Worm (Caenorhabditis elegans) whole organism, L4 larva: ENCODE results near the gene F46H5.3.

ENCODE experiments used
- D1046.2 ChIP-seq: fragments of 200-800 bp; sonication (Bioruptor generic); IDR thresholded peaks from 2 replicates; pipeline ENCODE4 v1.3.6; 2022; ENCODE audit warnings: missing genetic modification characterization, missing compliant biosample characterization
- F10B5.3 ChIP-seq: sonication (generic microtip); optimal IDR thresholded peaks from 2 replicates; lab custom pipeline; 2016; ENCODE audit warnings: mild to moderate bottlenecking, missing genetic modification characterization, missing compliant biosample characterization
- T20F7.1 ChIP-seq: fragments of 200-800 bp; sonication (Bioruptor generic); optimal IDR thresholded peaks from 2 replicates; lab custom pipeline; 2018; ENCODE audit warnings: mild to moderate bottlenecking, missing genetic modification characterization, missing compliant biosample characterization
- Y48G9A.11 ChIP-seq: fragments of 200-800 bp; sonication (Bioruptor generic); IDR thresholded peaks from 2 replicates; pipeline ENCODE4 v1.3.6; 2022; ENCODE audit warnings: missing genetic modification reagents, missing genetic modification characterization, missing compliant biosample characterization
- Y5F2A.4 ChIP-seq: fragments of 200-800 bp; sonication (Bioruptor generic); optimal IDR thresholded peaks from 2 replicates; lab custom pipeline; 2018; ENCODE audit warnings: mild to moderate bottlenecking, missing genetic modification characterization, missing compliant biosample characterization
- ZK337.2 ChIP-seq: fragments of 200-800 bp; sonication (Bioruptor generic); IDR thresholded peaks from 2 replicates; pipeline ENCODE4 v1.3.6; 2022; ENCODE audit warnings: missing genetic modification reagents, missing genetic modification characterization, missing compliant biosample characterization
- ZK546.5 ChIP-seq, 2 experiments: sonication (generic microtip); optimal IDR thresholded peaks; 2 replicates each; lab custom pipeline; 2017; ENCODE audit warnings: missing biosample characterization in 2 of 2, missing genetic modification characterization in 2 of 2
- aha-1 ChIP-seq: fragments of 150-350 bp; peaks from one replicate; lab custom pipeline; 2014; ENCODE audit warnings: missing biosample characterization, missing genetic modification characterization
- ama-1 ChIP-seq: fragments of 150-350 bp; optimal IDR thresholded peaks from 2 replicates; lab custom pipeline; 2014; ENCODE audit warnings: inconsistent platforms, mixed read lengths
- attf-4 ChIP-seq: sonication (generic microtip); optimal IDR thresholded peaks from 3 replicates; lab custom pipeline; 2017; ENCODE audit warnings: missing biosample characterization, missing genetic modification characterization
- ceh-20 ChIP-seq: fragments of 200-800 bp; sonication (Bioruptor generic); IDR thresholded peaks from 2 replicates; pipeline ENCODE4 v1.3.6; 2022; ENCODE audit warnings: missing genetic modification reagents, missing genetic modification characterization, missing compliant biosample characterization
- ceh-44 ChIP-seq: fragments of 200-800 bp; sonication (Bioruptor generic); IDR thresholded peaks from 2 replicates; pipeline ENCODE4 v1.3.6; 2022; ENCODE audit warnings: missing genetic modification reagents, missing genetic modification characterization, missing compliant biosample characterization
- ceh-82 ChIP-seq: sonication (generic microtip); optimal IDR thresholded peaks from 2 replicates; lab custom pipeline; 2017; ENCODE audit warnings: missing biosample characterization, missing genetic modification characterization
- ces-1 ChIP-seq: fragments of 150-350 bp; sonication (generic microtip); optimal IDR thresholded peaks from 4 replicates; lab custom pipeline; 2014; ENCODE audit warnings: missing biosample characterization, missing genetic modification reagents, missing genetic modification characterization
- ctbp-1 ChIP-seq: fragments of 200-800 bp; sonication (Bioruptor generic); IDR thresholded peaks from 2 replicates; pipeline ENCODE4 v1.3.6; 2022; ENCODE audit warnings: missing genetic modification reagents, missing genetic modification characterization, missing compliant biosample characterization
- daf-16 ChIP-seq, 3 experiments: sonication (generic microtip); optimal IDR thresholded peaks; 2 replicates each; lab custom pipeline; 2016 to 2017; ENCODE audit warnings: missing genetic modification characterization in 3 of 3, missing genetic modification reagents in 3 of 3, mild to moderate bottlenecking in 2 of 3, missing compliant biosample characterization in 2 of 3, missing biosample characterization in 1 of 3, moderate library complexity in 1 of 3
- dmd-8 ChIP-seq: fragments of 200-800 bp; sonication (Bioruptor generic); IDR thresholded peaks from 2 replicates; pipeline ENCODE4 v1.3.6; 2022; ENCODE audit warnings: missing genetic modification characterization, missing compliant biosample characterization
- egl-27 ChIP-seq: sonication (generic microtip); optimal IDR thresholded peaks from 3 replicates; lab custom pipeline; 2017; ENCODE audit warnings: missing biosample characterization, missing genetic modification reagents, missing genetic modification characterization
- egl-43 ChIP-seq: fragments of 200-800 bp; sonication (Bioruptor generic); IDR thresholded peaks from 2 replicates; pipeline ENCODE4 v1.3.6; 2022; ENCODE audit warnings: missing genetic modification reagents, missing genetic modification characterization, missing compliant biosample characterization
- fos-1 ChIP-seq: fragments of 150-350 bp; optimal IDR thresholded peaks from 2 replicates; lab custom pipeline; 2014; ENCODE audit warnings: missing biosample characterization, missing genetic modification characterization
- hif-1 ChIP-seq, 2 experiments: sonication (generic microtip); optimal IDR thresholded peaks; 2 replicates each; lab custom pipeline; 2016 to 2017; ENCODE audit warnings: missing compliant biosample characterization in 2 of 2, missing genetic modification characterization in 2 of 2, missing genetic modification reagents in 2 of 2, missing genotype in 2 of 2, mild to moderate bottlenecking in 1 of 2
- lim-7 ChIP-seq: fragments of 200-800 bp; sonication (Bioruptor generic); IDR thresholded peaks from 2 replicates; pipeline ENCODE4 v1.3.6; 2022; ENCODE audit warnings: missing genetic modification characterization, missing compliant biosample characterization
- lin-1 ChIP-seq: fragments of 200-800 bp; sonication (Bioruptor generic); IDR thresholded peaks from 2 replicates; pipeline ENCODE4 v1.3.6; 2022; ENCODE audit warnings: missing genetic modification reagents, missing genetic modification characterization, missing compliant biosample characterization
- lin-29 ChIP-seq: fragments of 200-800 bp; sonication (Bioruptor generic); IDR thresholded peaks from 2 replicates; pipeline ENCODE4 v1.3.6; 2022; ENCODE audit warnings: missing genetic modification reagents, missing genetic modification characterization, missing compliant biosample characterization
- lsy-2 ChIP-seq, 2 experiments: fragments of 150-350 bp in 1 of 2; sonication (generic microtip) in 1 of 2; optimal IDR thresholded peaks; 2 replicates each; lab custom pipeline; 2014 to 2017; ENCODE audit warnings: missing biosample characterization in 2 of 2, missing genetic modification characterization in 2 of 2
- mdt-29 ChIP-seq: fragments of 200-800 bp; sonication (Bioruptor generic); IDR thresholded peaks from 2 replicates; pipeline ENCODE4 v1.3.6; 2022; ENCODE audit warnings: missing genetic modification reagents, missing genetic modification characterization, missing compliant biosample characterization
- mxl-2 ChIP-seq: fragments of 200-800 bp; sonication (Bioruptor generic); conservative IDR thresholded peaks from 2 replicates; pipeline ENCODE4 v1.3.6; 2022; ENCODE audit warnings: missing genetic modification reagents, missing genetic modification characterization, missing compliant biosample characterization
- mxl-3 ChIP-seq: fragments of 200-800 bp; sonication (Bioruptor generic); optimal IDR thresholded peaks from 2 replicates; lab custom pipeline; 2018; ENCODE audit warnings: mild to moderate bottlenecking, missing genetic modification characterization, missing compliant biosample characterization
- nhr-102 ChIP-seq: sonication (generic microtip); optimal IDR thresholded peaks from 2 replicates; lab custom pipeline; 2016; ENCODE audit warnings: mild to moderate bottlenecking, missing genetic modification characterization, moderate library complexity, missing compliant biosample characterization
- nhr-237 ChIP-seq: sonication (generic microtip); optimal IDR thresholded peaks from 2 replicates; lab custom pipeline; 2017; ENCODE audit warnings: missing biosample characterization, missing genetic modification characterization
- nhr-25 ChIP-seq: sonication (generic microtip); optimal IDR thresholded peaks from 2 replicates; lab custom pipeline; 2017; ENCODE audit warnings: missing genetic modification characterization, mild to moderate bottlenecking, missing compliant biosample characterization, antibody characterized with exemption, moderate library complexity, borderline replicate concordance; ENCODE audit not compliant: insufficient read depth
- nhr-28 ChIP-seq: fragments of 150-350 bp; optimal IDR thresholded peaks from 2 replicates; lab custom pipeline; 2014; ENCODE audit warnings: missing biosample characterization, missing genetic modification characterization
- nhr-41 ChIP-seq: fragments of 200-800 bp; sonication (Bioruptor generic); IDR thresholded peaks from 2 replicates; pipeline ENCODE4 v1.3.6; 2022; ENCODE audit warnings: missing genetic modification reagents, missing genetic modification characterization, missing compliant biosample characterization
- nhr-42 ChIP-seq: fragments of 200-800 bp; sonication (Bioruptor generic); IDR thresholded peaks from 2 replicates; pipeline ENCODE4 v1.3.6; 2022; ENCODE audit warnings: missing genetic modification characterization, missing compliant biosample characterization
- nhr-48 ChIP-seq: sonication (generic microtip); optimal IDR thresholded peaks from 2 replicates; lab custom pipeline; 2016; ENCODE audit warnings: mild to moderate bottlenecking, missing genetic modification characterization, missing compliant biosample characterization
- nhr-76 ChIP-seq: fragments of 150-350 bp; optimal IDR thresholded peaks from 2 replicates; lab custom pipeline; 2014; ENCODE audit warnings: missing biosample characterization, missing genetic modification characterization
- php-3 ChIP-seq: fragments of 200-800 bp; sonication (Bioruptor generic); IDR thresholded peaks from 2 replicates; pipeline ENCODE4 v1.3.6; 2022; ENCODE audit warnings: missing genetic modification reagents, missing genetic modification characterization, missing compliant biosample characterization
- pqm-1 ChIP-seq: sonication (generic microtip); optimal IDR thresholded peaks from 2 replicates; lab custom pipeline; 2017; ENCODE audit warnings: missing biosample characterization, missing genetic modification characterization
- saeg-2 ChIP-seq: fragments of 200-800 bp; sonication (Bioruptor generic); IDR thresholded peaks from 2 replicates; pipeline ENCODE4 v1.3.6; 2022; ENCODE audit warnings: missing genetic modification reagents, missing genetic modification characterization, missing compliant biosample characterization
- sdz-12 ChIP-seq: fragments of 200-800 bp; sonication (Bioruptor generic); optimal IDR thresholded peaks from 2 replicates; lab custom pipeline; 2018; ENCODE audit warnings: mild to moderate bottlenecking, missing genetic modification characterization, missing compliant biosample characterization
- set-16 ChIP-seq: fragments of 200-800 bp; sonication (Bioruptor generic); IDR thresholded peaks from 2 replicates; pipeline ENCODE4 v1.3.6; 2022; ENCODE audit warnings: missing genetic modification reagents, missing genetic modification characterization, missing compliant biosample characterization
- skn-1 ChIP-seq: fragments of 150-350 bp; optimal IDR thresholded peaks from 2 replicates; lab custom pipeline; 2014; ENCODE audit warnings: missing biosample characterization, missing genetic modification characterization
- spr-3 ChIP-seq: fragments of 200-800 bp; sonication (Bioruptor generic); optimal IDR thresholded peaks from 2 replicates; lab custom pipeline; 2018; ENCODE audit warnings: mild to moderate bottlenecking, missing genetic modification characterization, missing compliant biosample characterization
- tra-1 ChIP-seq: fragments of 200-800 bp; sonication (Bioruptor generic); IDR thresholded peaks from 2 replicates; pipeline ENCODE4 v1.3.6; 2022; ENCODE audit warnings: missing genetic modification reagents, missing genetic modification characterization, missing compliant biosample characterization
- unc-130 ChIP-seq: sonication (generic microtip); optimal IDR thresholded peaks from 2 replicates; lab custom pipeline; 2016; ENCODE audit warnings: missing genetic modification reagents, missing genetic modification characterization, missing compliant biosample characterization
- vab-7 ChIP-seq: fragments of 200-800 bp; sonication (Bioruptor generic); IDR thresholded peaks from 2 replicates; pipeline ENCODE4 v1.3.6; 2022; ENCODE audit warnings: missing genetic modification reagents, missing genetic modification characterization, missing compliant biosample characterization
- zag-1 ChIP-seq: fragments of 150-350 bp; optimal IDR thresholded peaks from 2 replicates; lab custom pipeline; 2014; ENCODE audit warnings: missing biosample characterization, missing genetic modification characterization
- zip-2 ChIP-seq: fragments of 150-350 bp; optimal IDR thresholded peaks from 2 replicates; lab custom pipeline; 2014; ENCODE audit warnings: missing biosample characterization, missing genetic modification characterization
- ztf-11 ChIP-seq: fragments of 150-350 bp; optimal IDR thresholded peaks from 2 replicates; lab custom pipeline; 2014; ENCODE audit warnings: missing biosample characterization, missing genetic modification characterization

The F46H5.3 gene

ce11 chrX:7244756-7245155, 6.3 kb upstream of the F46H5.3 start (continued):
- TF ChIP-seq lin-1 (peak; percentile 85), dmd-8 (GFP tag; lab: Robert Waterston, UW) (no peak), ceh-44 (GFP tag; lab: Robert Waterston, UW) (no peak), nhr-102 (tag; lab: Kevin White, UChicago) (peak; percentile 74), ces-1 (GFP tag; lab: Kevin White, UChicago) (no peak), nhr-28 (peak; percentile 86), tra-1 (GFP tag; lab: Robert Waterston, UW) (peak; percentile 86), T20F7.1 (GFP tag; lab: Kevin White, UChicago) (peak; percentile 48), php-3 (GFP tag; lab: Robert Waterston, UW) (peak; percentile 87), ceh-20 (GFP tag; lab: Robert Waterston, UW) (peak; percentile 50; the same call in 1 of the 2 replicates), mxl-2 (GFP tag; lab: Robert Waterston, UW) (0 out of 2 replicates have a peak, but pooled peaks have one; percentile 26), ceh-82 (tag; lab: Kevin White, UChicago) (no peak), saeg-2 (GFP tag; lab: Robert Waterston, UW) (0 out of 2 replicates have a peak, but pooled peaks have one; percentile 8), mdt-29 (GFP tag; lab: Robert Waterston, UW) (peak; percentile 74)

DNA sequence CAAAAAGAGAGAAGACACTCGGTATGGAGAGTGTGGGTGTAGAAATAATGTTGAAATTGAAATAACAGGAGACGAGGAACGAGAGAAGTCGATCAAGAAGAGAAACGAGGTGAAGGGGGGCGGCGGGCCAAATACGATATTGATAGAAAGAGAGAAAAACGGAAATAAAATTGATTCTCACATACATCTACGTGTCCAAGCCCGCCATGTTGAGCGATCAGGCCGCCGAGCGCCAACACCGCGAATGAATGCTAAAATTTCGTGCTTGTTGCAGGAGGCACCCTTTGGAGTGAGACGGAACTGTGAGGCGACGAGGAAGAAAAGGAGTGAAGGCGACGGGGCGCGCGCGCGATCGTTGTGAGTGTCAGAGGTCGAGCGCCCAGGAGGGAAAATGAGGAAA, 4.4 kb upstream of the F46H5.3 start, which contains the start of gene F46H5.7:
Gene F46H5.7, minus strand, starts transcription at position 106 of the 400 bp plus-strand sequence.
- TF ChIP-seq Y5F2A.4 (GFP tag; lab: Kevin White, UChicago) (no peak), fos-1 (tag; lab: Kevin White, UChicago) (no peak), unc-130 (GFP tag; lab: Kevin White, UChicago) (no peak), lim-7 (GFP tag; lab: Robert Waterston, UW) (0 out of 2 replicates have a peak, but pooled peaks have one; percentile 25), nhr-25 (tag; lab: Kevin White, UChicago) (peak; percentile 31), mxl-3 (GFP tag; lab: Kevin White, UChicago) (no peak), aha-1 (tag; lab: Kevin White, UChicago) (no peak), nhr-102 (tag; lab: Kevin White, UChicago) (no peak), D1046.2 (GFP tag; lab: Robert Waterston, UW) (no peak), ctbp-1 (GFP tag; lab: Robert Waterston, UW) (no peak), sdz-12 (GFP tag; lab: Kevin White, UChicago) (no peak), php-3 (GFP tag; lab: Robert Waterston, UW) (no peak), vab-7 (GFP tag; lab: Robert Waterston, UW) (no peak), ceh-82 (tag; lab: Kevin White, UChicago) (no peak), egl-27 (tag; lab: Kevin White, UChicago) (no peak), ama-1 (peak; percentile 10), set-16 (peak; percentile 77), nhr-76 (tag; lab: Kevin White, UChicago) (no peak), ZK546.5 (tag; optimal IDR thresholded peaks at IDR 0.05; lab: Kevin White, UChicago) (no peak), F10B5.3 (tag; lab: Kevin White, UChicago) (no peak), nhr-237 (tag; lab: Kevin White, UChicago) (no peak), nhr-48 (tag; lab: Kevin White, UChicago) (peak; percentile 12), egl-43 (GFP tag; lab: Robert Waterston, UW) (no peak), pqm-1 (peak; percentile 50), mdt-29 (GFP tag; lab: Robert Waterston, UW) (peak; percentile 33; the same call in 1 of the 2 replicates), lsy-2 (tag; optimal IDR thresholded peaks at IDR 0.05; lab: Kevin White, UChicago) (no peak), zag-1 (tag; lab: Kevin White, UChicago) (no peak), ztf-11 (no peak), hif-1 (tag; optimal IDR thresholded peaks at IDR 0.05; lab: Kevin White, UChicago) (no peak), lin-29 (GFP tag; lab: Robert Waterston, UW) (no peak), ZK337.2 (GFP tag; lab: Robert Waterston, UW) (no peak), attf-4 (tag; lab: Kevin White, UChicago) (no peak), ces-1 (GFP tag; lab: Kevin White, UChicago) (no peak), nhr-42 (GFP tag; lab: Robert Waterston, UW) (no peak), Y48G9A.11 (no peak), daf-16 (GFP tag; optimal IDR thresholded peaks at IDR 0.05; lab: Kevin White, UChicago) (no peak), daf-16 (tag; optimal IDR thresholded peaks at IDR 0.05; lab: Kevin White, UChicago) (peak; percentile 36), spr-3 (GFP tag; lab: Kevin White, UChicago) (no peak), saeg-2 (GFP tag; lab: Robert Waterston, UW) (no peak), zip-2 (tag; lab: Kevin White, UChicago) (no peak), nhr-41 (GFP tag; lab: Robert Waterston, UW) (no peak; the same call in 1 of the 2 replicates), skn-1 (tag; lab: Kevin White, UChicago) (no peak)
